Fruit fly (Drosophila melanogaster): ENCODE data around the gene polo.

The polo gene

dm6 chr3L:20316956-20317589 lies 7.6 kb downstream of the polo start, which contains the start of gene Spn77Ba:
TSS of gene Spn77Ba (plus strand) at chr3L:20317190.
- TF ChIP-seq CG13204 (GFP tag; optimal IDR thresholded peaks at IDR 0.05) (no peak), CG32121 (GFP tag; IDR thresholded peaks at IDR 0.05) (no peak), rn (GFP tag; IDR thresholded peaks at IDR 0.05) (no peak), EcR (GFP tag; optimal IDR thresholded peaks at IDR 0.05) (peak; percentile 45), CG8159 (tag; optimal IDR thresholded peaks at IDR 0.05) (no peak), Snoo (tag; optimal IDR thresholded peaks at IDR 0.05) (no peak), D1 (tag; optimal IDR thresholded peaks at IDR 0.05) (no peak), CG15710 (tag; optimal IDR thresholded peaks at IDR 0.05) (no peak), Ets98B (GFP tag; IDR thresholded peaks at IDR 0.05) (peak; percentile 65; the same call in 1 of the 2 replicates), gl (tag; optimal IDR thresholded peaks at IDR 0.05) (peak; percentile 70), CG10348 (GFP tag; IDR thresholded peaks at IDR 0.05) (0 out of 2 replicates have a peak, but pooled peaks have one; percentile 19), fd96Ca (GFP tag; IDR thresholded peaks at IDR 0.05) (peak; percentile 57; the same call in 1 of the 3 replicates), CG14655 (GFP tag; optimal IDR thresholded peaks at IDR 0.05) (no peak), CG17806 (tag; optimal IDR thresholded peaks at IDR 0.05) (no peak), Pif1B (GFP tag; optimal IDR thresholded peaks at IDR 0.05) (peak; percentile 39), CG12605 (GFP tag; IDR thresholded peaks at IDR 0.05) (no peak; the same call in 1 of the 2 replicates), CG4496 (GFP tag; IDR thresholded peaks at IDR 0.05) (peak; percentile 69; the same call in 2 of the 3 replicates), CG9948 (tag; optimal IDR thresholded peaks at IDR 0.05) (no peak), CG8301 (tag; optimal IDR thresholded peaks at IDR 0.05) (no peak), Pif1A (GFP tag; optimal IDR thresholded peaks at IDR 0.05) (peak; percentile 12), CG34367 (tag; optimal IDR thresholded peaks at IDR 0.05) (peak; percentile 33)

DNA sequence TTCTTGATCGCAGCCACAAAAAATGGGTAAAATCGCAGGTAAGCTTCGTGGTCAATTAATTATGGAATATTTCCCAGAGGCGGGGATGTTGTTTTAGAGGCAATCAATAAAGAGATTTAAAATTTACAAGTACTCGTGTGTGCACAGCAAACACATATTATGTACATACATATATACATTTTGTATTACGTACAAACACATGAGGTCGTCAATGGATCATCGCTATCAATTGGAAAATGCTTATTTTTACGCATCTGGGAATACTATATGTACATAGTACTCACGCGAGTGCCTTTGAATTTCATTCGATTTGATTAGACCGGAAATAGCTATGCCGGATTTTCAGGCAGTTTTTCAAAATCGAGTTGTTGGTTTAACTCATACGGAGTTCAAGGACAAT lies 8.3 kb downstream of the polo start:
- TF ChIP-seq Ets98B (GFP tag; IDR thresholded peaks at IDR 0.05) (no peak), Pif1A (GFP tag; optimal IDR thresholded peaks at IDR 0.05) (no peak), CG13204 (GFP tag; optimal IDR thresholded peaks at IDR 0.05) (no peak), D1 (tag; optimal IDR thresholded peaks at IDR 0.05) (no peak)

DNA sequence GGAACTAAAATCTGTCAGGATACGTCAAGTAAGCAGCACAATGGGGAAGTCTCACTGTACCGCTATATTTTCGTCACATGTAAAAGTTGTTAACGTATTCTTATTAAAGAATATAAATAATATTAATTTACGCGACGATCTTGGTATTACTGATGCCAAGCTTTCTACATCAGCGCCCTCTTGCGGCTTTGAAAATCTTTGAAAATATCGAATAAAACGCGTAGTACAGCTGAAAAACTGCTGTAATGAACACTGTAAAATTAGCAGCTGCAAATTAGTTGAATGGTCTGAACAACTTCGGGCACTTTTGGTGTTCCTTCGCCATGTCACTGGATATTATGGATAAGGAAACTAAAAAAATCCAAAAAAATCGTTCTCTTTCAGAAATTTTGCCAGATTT lies 10.6 kb downstream of the polo start:
- TF ChIP-seq CG32121 (GFP tag; IDR thresholded peaks at IDR 0.05) (no peak), CG9948 (tag; optimal IDR thresholded peaks at IDR 0.05) (no peak), gl (tag; optimal IDR thresholded peaks at IDR 0.05) (no peak), Pif1A (GFP tag; optimal IDR thresholded peaks at IDR 0.05) (no peak), CG14655 (GFP tag; optimal IDR thresholded peaks at IDR 0.05) (no peak), CG10348 (GFP tag; IDR thresholded peaks at IDR 0.05) (no peak), CG4496 (GFP tag; IDR thresholded peaks at IDR 0.05) (no peak), CG17806 (tag; optimal IDR thresholded peaks at IDR 0.05) (no peak), EcR (GFP tag; optimal IDR thresholded peaks at IDR 0.05) (no peak), CG8301 (tag; optimal IDR thresholded peaks at IDR 0.05) (no peak), D1 (tag; optimal IDR thresholded peaks at IDR 0.05) (no peak), fd96Ca (GFP tag; IDR thresholded peaks at IDR 0.05) (no peak), rn (GFP tag; IDR thresholded peaks at IDR 0.05) (no peak), Snoo (tag; optimal IDR thresholded peaks at IDR 0.05) (no peak), CG12605 (GFP tag; IDR thresholded peaks at IDR 0.05) (no peak), CG13204 (GFP tag; optimal IDR thresholded peaks at IDR 0.05) (no peak), Ets98B (GFP tag; IDR thresholded peaks at IDR 0.05) (no peak)

DNA sequence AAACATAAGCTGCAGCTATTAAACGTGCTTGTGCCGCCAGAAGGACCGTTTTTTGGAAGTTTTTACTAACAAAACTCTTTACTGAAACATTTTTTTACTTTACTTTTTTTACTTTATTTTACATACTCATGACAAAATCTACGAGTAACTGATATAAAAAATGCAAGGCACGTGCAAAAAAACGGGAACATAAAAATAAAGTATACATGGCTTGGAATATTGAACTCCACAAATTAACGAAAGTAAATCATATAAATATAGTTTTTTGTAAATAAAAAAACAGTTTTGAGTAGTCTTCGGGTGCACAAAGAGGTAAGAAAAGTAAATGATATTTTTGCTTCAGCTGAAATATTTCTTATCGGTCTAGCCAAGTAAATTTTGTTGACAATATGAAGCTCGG lies 11.2 kb downstream of the polo start, which contains the start of gene Spn77Bb:
Gene Spn77Bb, plus strand, starts transcription at position 301 of the 400 bp plus-strand sequence.
- TF ChIP-seq gl (tag; optimal IDR thresholded peaks at IDR 0.05) (no peak), CG8301 (tag; optimal IDR thresholded peaks at IDR 0.05) (no peak), CG12605 (GFP tag; IDR thresholded peaks at IDR 0.05) (no peak), CG8159 (tag; optimal IDR thresholded peaks at IDR 0.05) (no peak), CG15710 (tag; optimal IDR thresholded peaks at IDR 0.05) (no peak), Ets98B (GFP tag; IDR thresholded peaks at IDR 0.05) (no peak), Pif1A (GFP tag; optimal IDR thresholded peaks at IDR 0.05) (no peak), fd96Ca (GFP tag; IDR thresholded peaks at IDR 0.05) (no peak), CG9948 (tag; optimal IDR thresholded peaks at IDR 0.05) (no peak), CG34367 (tag; optimal IDR thresholded peaks at IDR 0.05) (no peak), CG17806 (tag; optimal IDR thresholded peaks at IDR 0.05) (no peak), D1 (tag; optimal IDR thresholded peaks at IDR 0.05) (no peak), CG14655 (GFP tag; optimal IDR thresholded peaks at IDR 0.05) (no peak), Pif1B (GFP tag; optimal IDR thresholded peaks at IDR 0.05) (no peak)

DNA sequence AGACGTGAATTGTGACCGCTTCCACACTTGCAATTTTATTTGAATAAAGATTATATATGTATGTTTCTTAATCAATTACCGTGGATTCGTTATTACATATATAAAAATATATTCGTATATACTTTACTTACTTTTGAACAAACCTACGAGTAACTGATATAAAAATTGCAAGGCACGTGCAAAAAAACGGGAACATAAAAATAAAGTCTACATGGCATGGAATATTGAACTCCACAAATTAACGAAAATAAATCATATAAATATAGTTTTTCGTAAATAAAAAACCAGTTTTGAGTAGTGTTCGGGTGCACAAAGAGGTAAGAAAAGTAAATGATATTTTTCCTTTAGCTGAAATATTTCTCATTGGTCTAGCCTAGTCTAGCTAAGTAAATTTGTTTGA lies 32.9 kb downstream of the polo start, which contains the start of gene Spn77Bc:
Gene Spn77Bc, plus strand, starts transcription at position 301 of the 400 bp plus-strand sequence.
- no peak for TF ChIP-seq Pif1A (GFP tag; optimal IDR thresholded peaks at IDR 0.05)
- no peak for TF ChIP-seq CG15710 (tag; optimal IDR thresholded peaks at IDR 0.05)
- TF ChIP-seq rn (GFP tag; IDR thresholded peaks at IDR 0.05), result no peak

- TF ChIP-seq CG8159 (tag; optimal IDR thresholded peaks at IDR 0.05) (peak; percentile 61), fd96Ca (GFP tag; IDR thresholded peaks at IDR 0.05) (no peak; the same call in 2 of the 3 replicates), CG4496 (GFP tag; IDR thresholded peaks at IDR 0.05) (no peak), Snoo (tag; optimal IDR thresholded peaks at IDR 0.05) (peak; percentile 43), EcR (GFP tag; optimal IDR thresholded peaks at IDR 0.05) (no peak), rn (GFP tag; IDR thresholded peaks at IDR 0.05) (peak; percentile 63), CG9948 (tag; optimal IDR thresholded peaks at IDR 0.05) (peak; percentile 37), CG17806 (tag; optimal IDR thresholded peaks at IDR 0.05) (peak; percentile 46), CG8301 (tag; optimal IDR thresholded peaks at IDR 0.05) (peak; percentile 6), CG15710 (tag; optimal IDR thresholded peaks at IDR 0.05) (peak; percentile 66), CG32121 (GFP tag; IDR thresholded peaks at IDR 0.05) (peak; percentile 62; the same call in 1 of the 2 replicates), Pif1B (GFP tag; optimal IDR thresholded peaks at IDR 0.05) (peak; percentile 18)
Measured at dm6 chr3L:20347762-20348580, 38.5 kb downstream of the polo start, which contains the start of the genes Rbbp5 and eRF1. TSS of gene Rbbp5 (minus strand) at chr3L:20347942. TSS of gene eRF1 (plus strand) at chr3L:20348355.

Measured in whole organism, pupa.